Worm (Caenorhabditis elegans): ENCODE measurements around the gene nlp-47.
"Not testable (repeated sequence)": the region's sequence is repeated elsewhere in the genome, so short reads cannot be mapped to it uniquely, and the experiment has no call there.

nlp-47 gene

DNA sequence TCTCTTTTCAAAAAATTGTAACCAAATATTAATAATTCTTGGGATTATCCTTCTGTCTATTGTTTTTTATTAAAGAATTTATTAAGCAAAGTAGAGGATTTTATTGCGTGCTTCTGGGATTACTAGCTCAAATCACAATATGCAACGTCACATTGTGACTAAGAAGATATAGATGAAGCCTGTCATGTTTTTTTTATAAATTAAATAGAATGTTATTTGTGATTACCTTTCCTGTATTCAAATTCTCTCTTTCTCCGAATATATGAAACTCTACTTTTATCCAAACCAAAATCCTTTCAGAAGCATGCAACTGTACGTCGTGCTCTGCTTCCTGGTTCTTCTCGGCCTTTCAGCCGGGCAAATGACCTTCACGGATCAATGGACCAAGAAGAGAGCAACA is at the start of gene nlp-47:
Gene nlp-47 (plus strand): TSS at position 301 of the 400 bp plus-strand sequence.
- TF ChIP-seq unc-62 (GFP tag; optimal IDR thresholded peaks at IDR 0.05) (no peak), fos-1 (tag; optimal IDR thresholded peaks at IDR 0.05) (no peak), crh-2 (tag; optimal IDR thresholded peaks at IDR 0.05) (no peak), elt-3 (tag; optimal IDR thresholded peaks at IDR 0.05) (no peak), nhr-11 (tag; optimal IDR thresholded peaks at IDR 0.05) (no peak), nhr-6 (tag; optimal IDR thresholded peaks at IDR 0.05) (no peak), mbf-1 (tag; optimal IDR thresholded peaks at IDR 0.05) (no peak), ztf-4 (tag; optimal IDR thresholded peaks at IDR 0.05) (no peak), sma-3 (GFP tag; optimal IDR thresholded peaks at IDR 0.05) (no peak), lin-11 (tag; optimal IDR thresholded peaks at IDR 0.05) (no peak), blmp-1 (tag; optimal IDR thresholded peaks at IDR 0.05; ENCODE audit: insufficient read depth) (no peak), peb-1 (tag; optimal IDR thresholded peaks at IDR 0.05) (no peak), lsy-2 (tag; optimal IDR thresholded peaks at IDR 0.05) (no peak), aly-2 (tag; optimal IDR thresholded peaks at IDR 0.05) (no peak)

DNA sequence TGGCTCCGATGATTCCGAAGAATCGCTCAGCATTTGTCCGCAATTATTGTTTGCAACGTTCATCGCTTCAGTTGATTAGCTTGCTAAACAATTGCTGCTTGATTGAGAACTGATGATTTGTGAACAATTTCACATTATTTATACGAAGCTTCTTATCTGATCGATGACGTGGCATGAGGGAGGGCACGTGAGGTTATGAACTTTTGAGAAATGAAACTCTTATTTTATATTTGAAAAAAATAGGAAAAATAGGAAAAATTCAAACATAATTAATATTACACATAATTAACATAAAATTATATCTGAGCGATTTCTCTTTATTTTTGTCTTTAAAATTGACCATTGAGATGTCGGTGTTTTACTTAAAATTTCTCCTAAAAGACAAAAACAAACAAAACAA is 36.0 kb upstream of the nlp-47 start, which contains the start of gene F36H12.10:
Gene F36H12.10 (minus strand): TSS at position 101 of the 400 bp plus-strand sequence.
- TF ChIP-seq nhr-77 (tag; optimal IDR thresholded peaks at IDR 0.05); blmp-1 (tag; optimal IDR thresholded peaks at IDR 0.05; ENCODE audit: insufficient read depth); sma-3 (GFP tag; optimal IDR thresholded peaks at IDR 0.05): not testable (repeated sequence)

ce11 chrIV:5256731-5257130 is 33.9 kb upstream of the nlp-47 start, which contains the start of gene F36H12.9:
F36H12.9 (plus strand) TSS chrIV:5257031.
- not testable (repeated sequence) for TF ChIP-seq F13H6.1 (tag; optimal IDR thresholded peaks at IDR 0.05); skn-1 (tag; optimal IDR thresholded peaks at IDR 0.05); Y55F3AM.14 (GFP tag; optimal IDR thresholded peaks at IDR 0.05)

- not testable (repeated sequence) for TF ChIP-seq nhr-6, nhr-25, skn-1 (tag; optimal IDR thresholded peaks at IDR 0.05)
These were observed 32.3 kb upstream of the nlp-47 start, which contains the start of gene ttbk-2.1 for ce11 chrIV:5258385-5258784. ttbk-2.1 (plus strand) TSS chrIV:5258685.

DNA sequence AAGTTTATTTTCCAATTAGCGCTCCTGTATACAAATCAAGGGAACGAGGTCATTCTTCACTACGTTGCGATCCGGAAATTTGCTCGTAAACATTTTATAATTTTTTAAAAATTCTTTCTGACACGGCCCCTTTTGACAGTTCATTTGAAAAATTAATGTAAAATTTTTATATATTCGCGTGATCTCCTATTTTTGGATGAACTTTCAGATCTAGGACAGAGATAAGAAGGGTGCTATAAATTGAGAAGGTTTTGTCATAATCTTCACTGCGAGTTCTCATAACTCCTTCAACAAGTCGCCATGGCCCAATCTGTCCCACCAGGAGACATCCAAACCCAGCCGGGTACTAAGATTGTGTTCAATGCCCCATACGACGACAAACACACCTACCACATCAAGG is 30.4 kb upstream of the nlp-47 start, which contains the start of gene msp-19:
Gene msp-19 (plus strand): TSS at position 301 of the 400 bp plus-strand sequence.
- not testable (repeated sequence) for TF ChIP-seq alr-1, nhr-23, snpc-4 (tag; optimal IDR thresholded peaks at IDR 0.05)

- peak; percentile 68 for TF ChIP-seq snpc-4 (tag; optimal IDR thresholded peaks at IDR 0.05)
- peak; percentile 61 for TF ChIP-seq ama-1 (optimal IDR thresholded peaks at IDR 0.05)
These were observed 25.9 kb upstream of the nlp-47 start for ce11 chrIV:5264700-5265210.

DNA sequence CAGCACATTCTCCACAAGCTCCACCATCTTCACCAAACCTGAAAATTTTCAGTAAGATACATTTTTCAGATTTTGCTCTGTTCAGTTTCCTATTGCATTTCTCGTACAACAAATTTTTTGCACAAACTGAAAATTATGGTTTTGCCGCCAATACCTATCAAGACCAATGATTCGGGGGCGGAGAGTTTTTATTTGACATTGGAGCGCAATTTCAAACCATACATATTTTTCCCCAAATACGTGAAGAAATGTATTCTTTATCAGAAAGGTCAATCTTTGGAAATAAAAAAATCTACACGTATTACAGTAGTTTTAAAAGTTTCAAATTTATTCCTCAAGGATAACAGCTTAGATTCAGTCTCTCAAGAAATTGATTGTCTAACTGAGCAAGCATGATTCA is 24.2 kb upstream of the nlp-47 start, which contains the start of gene F36H12.5:
Gene F36H12.5 (plus strand): TSS at position 301 of the 400 bp plus-strand sequence.
- TF ChIP-seq sma-9 (GFP tag; optimal IDR thresholded peaks at IDR 0.05) (no peak), sma-9 (tag; optimal IDR thresholded peaks at IDR 0.05) (no peak), nhr-237 (tag; optimal IDR thresholded peaks at IDR 0.05) (no peak), nhr-10 (tag; optimal IDR thresholded peaks at IDR 0.05) (no peak), R02D3.7 (tag; optimal IDR thresholded peaks at IDR 0.05) (no peak), fos-1 (tag; optimal IDR thresholded peaks at IDR 0.05) (no peak), ceh-82 (tag; optimal IDR thresholded peaks at IDR 0.05) (no peak), lin-13 (GFP tag; optimal IDR thresholded peaks at IDR 0.05) (no peak), alr-1 (tag; optimal IDR thresholded peaks at IDR 0.05) (no peak)
